Fruit fly (Drosophila melanogaster) whole organism, embryonic: Measurements from ENCODE around the gene CG4949.

Experiments used
- Adf1 ChIP-seq: fragments of 200-800 bp; sonication (Bioruptor generic); IDR thresholded peaks from 2 replicates; pipeline ENCODE4 v1.3.6; 2022; ENCODE audit warnings: missing biosample characterization, missing genetic modification characterization
- CG11723 ChIP-seq: fragments of 200-800 bp; sonication (Bioruptor generic); optimal IDR thresholded peaks from 2 replicates; lab custom pipeline; 2017; ENCODE audit warnings: missing biosample characterization, mild to moderate bottlenecking, missing genetic modification characterization
- CG12299 ChIP-seq: fragments of 200-800 bp; sonication (Bioruptor generic); optimal IDR thresholded peaks from 2 replicates; lab custom pipeline; 2018; ENCODE audit warnings: missing biosample characterization, mild to moderate bottlenecking, missing genetic modification characterization
- CG15269 ChIP-seq: fragments of 200-800 bp; sonication (Bioruptor generic); optimal IDR thresholded peaks from 2 replicates; lab custom pipeline; 2018; ENCODE audit warnings: missing biosample characterization, mild to moderate bottlenecking, missing genetic modification characterization, moderate library complexity
- CG2202 ChIP-seq: fragments of 200-800 bp; sonication (Bioruptor generic); optimal IDR thresholded peaks from 2 replicates; lab custom pipeline; 2018; ENCODE audit warnings: missing biosample characterization, mild to moderate bottlenecking, missing genetic modification characterization
- CG31224 ChIP-seq: fragments of 200-800 bp; sonication (Bioruptor generic); IDR thresholded peaks from 2 replicates; pipeline ENCODE4 v1.3.6; 2022; ENCODE audit warnings: missing biosample characterization, missing genetic modification characterization
- CG4360 ChIP-seq: fragments of 200-800 bp; sonication (Bioruptor generic); IDR thresholded peaks from 2 replicates; pipeline ENCODE4 v1.3.6; 2022; ENCODE audit warnings: missing biosample characterization, missing genetic modification characterization
- CG9727 ChIP-seq: fragments of 200-800 bp; sonication (Bioruptor generic); optimal IDR thresholded peaks from 3 replicates; lab custom pipeline; 2017; ENCODE audit warnings: missing biosample characterization, mild to moderate bottlenecking, missing genetic modification characterization
- Dip2 ChIP-seq: fragments of 200-800 bp; sonication (Bioruptor generic); IDR thresholded peaks from 2 replicates; pipeline ENCODE4 v1.3.6; 2022; ENCODE audit warnings: missing biosample characterization, missing genetic modification characterization
- Dp ChIP-seq: fragments of 200-800 bp; sonication (Bioruptor generic); optimal IDR thresholded peaks from 2 replicates; lab custom pipeline; 2018; ENCODE audit warnings: missing biosample characterization, mild to moderate bottlenecking, missing genetic modification characterization, moderate library complexity
- Rfx ChIP-seq: fragments of 200-800 bp; sonication (Bioruptor generic); IDR thresholded peaks from 2 replicates; pipeline ENCODE4 v1.3.6; 2022; ENCODE audit warnings: missing biosample characterization, missing genetic modification characterization
- Six4 ChIP-seq: fragments of 200-800 bp; sonication (Bioruptor generic); optimal IDR thresholded peaks from 2 replicates; lab custom pipeline; 2016; ENCODE audit warnings: missing biosample characterization, missing genetic modification characterization
- Ssrp ChIP-seq: fragments of 200-800 bp; sonication (Bioruptor generic); optimal IDR thresholded peaks from 2 replicates; lab custom pipeline; 2018; ENCODE audit warnings: missing biosample characterization, mild to moderate bottlenecking, missing genetic modification characterization, moderate library complexity
- Stat92E ChIP-seq, 3 experiments: fragments of >200 bp in 2 of 3; fragments of 200-800 bp in 1 of 3; sonication (Bioruptor generic) in 1 of 3; optimal IDR thresholded peaks; 2 replicates each; lab custom pipeline; 2017 to 2019; ENCODE audit warnings: missing biosample characterization in 3 of 3, missing genetic modification characterization in 3 of 3, mild to moderate bottlenecking in 1 of 3, moderate library complexity in 1 of 3
- Tbp ChIP-seq: fragments of >200 bp; optimal IDR thresholded peaks from 2 replicates; lab custom pipeline; 2018; ENCODE audit warnings: missing biosample characterization, missing genetic modification characterization
- ap ChIP-seq: fragments of 200-800 bp; sonication (Bioruptor generic); IDR thresholded peaks from 2 replicates; pipeline ENCODE4 v1.3.6; 2022; ENCODE audit warnings: missing biosample characterization, missing genetic modification characterization
- ash1 ChIP-seq: fragments of 200-800 bp; sonication (Bioruptor generic); optimal IDR thresholded peaks from 2 replicates; lab custom pipeline; 2018; ENCODE audit warnings: missing biosample characterization, mild to moderate bottlenecking, missing genetic modification characterization
- chif ChIP-seq, 2 experiments: fragments of 200-800 bp; sonication (Bioruptor generic); optimal IDR thresholded peaks; 3 replicates each; lab custom pipeline; 2016; ENCODE audit warnings: missing biosample characterization in 2 of 2, missing genetic modification characterization in 2 of 2
- chinmo ChIP-seq: fragments of 200-800 bp; sonication (Bioruptor generic); IDR thresholded peaks from 4 replicates; pipeline ENCODE4 v1.3.6; 2022; ENCODE audit warnings: missing biosample characterization, missing genetic modification characterization; ENCODE audit not compliant: partially characterized antibody
- crol ChIP-seq: fragments of 200-800 bp; sonication (Bioruptor generic); IDR thresholded peaks from 2 replicates; pipeline ENCODE4 v1.3.6; 2022; ENCODE audit warnings: missing biosample characterization, missing genetic modification characterization
- da ChIP-seq: fragments of 200-800 bp; sonication (Bioruptor generic); optimal IDR thresholded peaks from 2 replicates; lab custom pipeline; 2016; ENCODE audit warnings: missing biosample characterization, missing genetic modification characterization
- dati ChIP-seq: fragments of 200-800 bp; sonication (Bioruptor generic); IDR thresholded peaks from 2 replicates; pipeline ENCODE4 v1.3.6; 2022; ENCODE audit warnings: missing biosample characterization, missing genetic modification characterization
- emc ChIP-seq: fragments of 200-800 bp; sonication (Bioruptor generic); optimal IDR thresholded peaks from 2 replicates; lab custom pipeline; 2016; ENCODE audit warnings: missing biosample characterization, missing genetic modification characterization
- fd96Cb ChIP-seq: fragments of 200-800 bp; sonication (Bioruptor generic); optimal IDR thresholded peaks from 2 replicates; lab custom pipeline; 2018; ENCODE audit warnings: missing biosample characterization, mild to moderate bottlenecking, missing genetic modification characterization, moderate library complexity
- her ChIP-seq: fragments of 200-800 bp; sonication (Bioruptor generic); optimal IDR thresholded peaks from 2 replicates; lab custom pipeline; 2016; ENCODE audit warnings: missing biosample characterization, missing genetic modification characterization
- row ChIP-seq: fragments of 200-800 bp; sonication (Bioruptor generic); IDR thresholded peaks from 3 replicates; pipeline ENCODE4 v1.3.6; 2022; ENCODE audit warnings: missing biosample characterization, missing genetic modification characterization
- scrt ChIP-seq: fragments of 200-800 bp; sonication (Bioruptor generic); optimal IDR thresholded peaks from 2 replicates; lab custom pipeline; 2018; ENCODE audit warnings: missing biosample characterization, mild to moderate bottlenecking, missing genetic modification characterization, moderate library complexity
- sima ChIP-seq: fragments of 200-800 bp; sonication (Bioruptor generic); optimal IDR thresholded peaks from 2 replicates; lab custom pipeline; 2016; ENCODE audit warnings: missing biosample characterization, missing genetic modification characterization
- slbo ChIP-seq: fragments of 200-800 bp; sonication (Bioruptor generic); IDR thresholded peaks from 2 replicates; pipeline ENCODE4 v1.3.6; 2022; ENCODE audit warnings: missing biosample characterization, missing genetic modification characterization
- slou ChIP-seq: fragments of 200-800 bp; sonication (Bioruptor generic); optimal IDR thresholded peaks from 3 replicates; lab custom pipeline; 2016; ENCODE audit warnings: missing biosample characterization, missing genetic modification characterization
- tgo ChIP-seq: fragments of 200-800 bp; sonication (Bioruptor generic); IDR thresholded peaks from 3 replicates; pipeline ENCODE4 v1.3.6; 2022; ENCODE audit warnings: missing biosample characterization, missing genetic modification characterization
- trh ChIP-seq: fragments of 200-800 bp; sonication (Bioruptor generic); optimal IDR thresholded peaks from 2 replicates; lab custom pipeline; 2016; ENCODE audit warnings: missing biosample characterization, missing genetic modification characterization
- vnd ChIP-seq: fragments of 200-800 bp; sonication (Bioruptor generic); IDR thresholded peaks from 3 replicates; pipeline ENCODE4 v1.3.6; 2022; ENCODE audit warnings: missing biosample characterization, missing genetic modification characterization; ENCODE audit not compliant: partially characterized antibody
- zfh2 ChIP-seq: fragments of 200-800 bp; sonication (Bioruptor generic); optimal IDR thresholded peaks from 2 replicates; lab custom pipeline; 2016; ENCODE audit warnings: missing biosample characterization, missing genetic modification characterization

The CG4949 gene

dm6 chrX:17047730-17048577, 30.7 kb upstream of the CG4949 start (continued):
- no peak for TF ChIP-seq slou (GFP tag; lab: Kevin White, UChicago)
- TF ChIP-seq Adf1 (GFP tag; lab: Robert Waterston, UW), result peak; percentile 35; the same call in 1 of the 2 replicates
- no peak for TF ChIP-seq tgo
- no peak for TF ChIP-seq slbo (GFP tag; lab: Robert Waterston, UW)
- no peak for TF ChIP-seq CG9727 (GFP tag; lab: Kevin White, UChicago)
- TF ChIP-seq emc (GFP tag; lab: Kevin White, UChicago), result no peak
- no peak for TF ChIP-seq Six4
- TF ChIP-seq CG15269 (tag; lab: Kevin White, UChicago), result no peak
- no peak for TF ChIP-seq Stat92E (GFP tag; optimal IDR thresholded peaks at IDR 0.05; lab: Kevin White, UChicago)
- TF ChIP-seq zfh2 (GFP tag; lab: Kevin White, UChicago), result no peak
- no peak for TF ChIP-seq Tbp (GFP tag; lab: Kevin White, UChicago)
- no peak for TF ChIP-seq dati (GFP tag; lab: Robert Waterston, UW)

dm6 chrX:17066632-17067031, 12.0 kb upstream of the CG4949 start, which contains the start of gene CG45002:
Gene CG45002, minus strand, starts transcription at chrX:17066732.
- TF ChIP-seq scrt (GFP tag; lab: Kevin White, UChicago), result peak; percentile 45
- peak; percentile 78 for TF ChIP-seq crol (GFP tag; lab: Robert Waterston, UW)
- no peak for TF ChIP-seq Dip2
- TF ChIP-seq chinmo, result 0 out of 4 replicates have a peak, but pooled peaks have one; percentile 39
- TF ChIP-seq row (GFP tag; lab: Robert Waterston, UW), result peak; percentile 9; the same call in 1 of the 3 replicates
- no peak for TF ChIP-seq da (GFP tag; lab: Kevin White, UChicago)
- TF ChIP-seq ap (GFP tag; lab: Robert Waterston, UW), result no peak
- peak; percentile 13; the same call in 1 of the 2 replicates for TF ChIP-seq Adf1 (GFP tag; lab: Robert Waterston, UW)
- TF ChIP-seq, all 482 proteins: peak for 5

dm6 chrX:17068423-17068822, 10.2 kb upstream of the CG4949 start, which contains the start of gene CG43077:
Gene CG43077, minus strand, starts transcription at chrX:17068523.
- TF ChIP-seq CG31224 (no peak), ash1 (GFP tag; lab: Kevin White, UChicago) (no peak), fd96Cb (tag; lab: Kevin White, UChicago) (no peak), trh (GFP tag; lab: Kevin White, UChicago) (no peak), Rfx (GFP tag; lab: Robert Waterston, UW) (no peak), vnd (GFP tag; lab: Robert Waterston, UW) (no peak), Dp (no peak), sima (GFP tag; lab: Kevin White, UChicago) (no peak), CG11723 (no peak), Ssrp (no peak), chif (GFP tag; optimal IDR thresholded peaks at IDR 0.05; lab: Kevin White, UChicago) (no peak), CG12299 (tag; lab: Kevin White, UChicago) (no peak), her (GFP tag; lab: Kevin White, UChicago) (no peak), CG4360 (GFP tag; lab: Robert Waterston, UW) (no peak), CG2202 (no peak)
